Worm (Caenorhabditis elegans) whole organism, late embryonic: ENCODE data around the gene pdzd-8.

Experiments used
- C08G9.2 ChIP-seq: sonication (generic microtip); optimal IDR thresholded peaks from 2 replicates; lab custom pipeline; 2016; ENCODE audit warnings: mild to moderate bottlenecking, missing genetic modification characterization, moderate library complexity, missing compliant biosample characterization
- C38D4.7 ChIP-seq: fragments of 200-800 bp; sonication (Bioruptor generic); optimal IDR thresholded peaks from 2 replicates; lab custom pipeline; 2018; ENCODE audit warnings: mild to moderate bottlenecking, missing genetic modification characterization, moderate library complexity, missing compliant biosample characterization
- F13H6.1 ChIP-seq: sonication (generic microtip); optimal IDR thresholded peaks from 2 replicates; lab custom pipeline; 2016; ENCODE audit warnings: missing genetic modification characterization, missing compliant biosample characterization
- K02D7.2 ChIP-seq: sonication (generic microtip); optimal IDR thresholded peaks from 2 replicates; lab custom pipeline; 2017; ENCODE audit warnings: mild to moderate bottlenecking, missing genetic modification characterization, missing compliant biosample characterization
- K09A11.1 ChIP-seq: sonication (generic microtip); optimal IDR thresholded peaks from 2 replicates; lab custom pipeline; 2017; ENCODE audit warnings: antibody characterized with exemption, mild to moderate bottlenecking, missing genetic modification characterization, missing compliant biosample characterization; ENCODE audit not compliant: insufficient read depth
- Y22D7AL.16 ChIP-seq: sonication (generic microtip); optimal IDR thresholded peaks from 2 replicates; lab custom pipeline; 2016; ENCODE audit warnings: missing genetic modification characterization, missing compliant biosample characterization
- ahr-1 ChIP-seq: sonication (generic microtip); optimal IDR thresholded peaks from 2 replicates; lab custom pipeline; 2016; ENCODE audit warnings: missing genetic modification characterization, missing compliant biosample characterization
- ama-1 ChIP-seq: fragments of 150-350 bp; optimal IDR thresholded peaks from 2 replicates; lab custom pipeline; 2014
- ceh-18 ChIP-seq: sonication (generic microtip); optimal IDR thresholded peaks from 2 replicates; lab custom pipeline; 2016; ENCODE audit warnings: missing genetic modification characterization, missing compliant biosample characterization
- ceh-19 ChIP-seq: fragments of 200-800 bp; sonication (Bioruptor generic); optimal IDR thresholded peaks from 2 replicates; lab custom pipeline; 2018; ENCODE audit warnings: mild to moderate bottlenecking, missing genetic modification characterization, missing compliant biosample characterization
- ceh-2 ChIP-seq: sonication (generic microtip); optimal IDR thresholded peaks from 2 replicates; lab custom pipeline; 2016; ENCODE audit warnings: missing genotype, missing genetic modification characterization, missing compliant biosample characterization
- ceh-22 ChIP-seq: sonication (generic microtip); optimal IDR thresholded peaks from 2 replicates; lab custom pipeline; 2017; ENCODE audit warnings: missing biosample characterization, missing genetic modification characterization
- ceh-48 ChIP-seq: sonication (generic microtip); optimal IDR thresholded peaks from 2 replicates; lab custom pipeline; 2016; ENCODE audit warnings: missing genetic modification characterization, inconsistent platforms, missing compliant biosample characterization
- dmd-4 ChIP-seq: sonication (generic microtip); optimal IDR thresholded peaks from 2 replicates; lab custom pipeline; 2016; ENCODE audit warnings: borderline replicate concordance, missing genetic modification characterization, missing compliant biosample characterization
- dve-1 ChIP-seq: sonication (generic microtip); optimal IDR thresholded peaks from 2 replicates; lab custom pipeline; 2017; ENCODE audit warnings: antibody characterized with exemption, mild to moderate bottlenecking, missing genetic modification characterization, missing compliant biosample characterization
- elt-2 ChIP-seq: sonication (generic microtip); optimal IDR thresholded peaks from 2 replicates; lab custom pipeline; 2016; ENCODE audit warnings: missing genetic modification reagents, missing genetic modification characterization, missing compliant biosample characterization
- eyg-1 ChIP-seq: sonication (generic microtip); optimal IDR thresholded peaks from 2 replicates; lab custom pipeline; 2016; ENCODE audit warnings: missing genotype, missing genetic modification characterization, missing compliant biosample characterization
- gmeb-2 ChIP-seq: sonication (generic microtip); optimal IDR thresholded peaks from 2 replicates; lab custom pipeline; 2016; ENCODE audit warnings: missing genetic modification characterization, inconsistent platforms, missing compliant biosample characterization
- hlh-15 ChIP-seq: sonication (generic microtip); optimal IDR thresholded peaks from 2 replicates; lab custom pipeline; 2016; ENCODE audit warnings: missing genetic modification characterization, missing compliant biosample characterization
- hlh-30 ChIP-seq: sonication (generic microtip); optimal IDR thresholded peaks from 2 replicates; lab custom pipeline; 2017; ENCODE audit warnings: antibody characterized with exemption, missing genetic modification characterization, missing compliant biosample characterization; ENCODE audit not compliant: insufficient read depth
- hlh-6 ChIP-seq: sonication (generic microtip); optimal IDR thresholded peaks from 2 replicates; lab custom pipeline; 2016; ENCODE audit warnings: missing genotype, missing genetic modification characterization, missing compliant biosample characterization
- lin-11 ChIP-seq: fragments of 200-800 bp; sonication (Bioruptor generic); optimal IDR thresholded peaks from 2 replicates; lab custom pipeline; 2018; ENCODE audit warnings: mild to moderate bottlenecking, missing genetic modification characterization, missing compliant biosample characterization
- nfya-1 ChIP-seq: sonication (generic microtip); optimal IDR thresholded peaks from 2 replicates; lab custom pipeline; 2017; ENCODE audit warnings: missing genetic modification characterization, mild to moderate bottlenecking, missing compliant biosample characterization, antibody characterized with exemption, moderate library complexity
- pat-9 ChIP-seq: fragments of 200-800 bp; sonication (Bioruptor generic); optimal IDR thresholded peaks from 2 replicates; lab custom pipeline; 2018; ENCODE audit warnings: mild to moderate bottlenecking, missing genetic modification characterization, moderate library complexity, missing compliant biosample characterization
- pax-1 ChIP-seq: fragments of 150-350 bp; optimal IDR thresholded peaks from 2 replicates; lab custom pipeline; 2014; ENCODE audit warnings: missing biosample characterization, missing genetic modification characterization
- pha-2 ChIP-seq: sonication (generic microtip); optimal IDR thresholded peaks from 2 replicates; lab custom pipeline; 2017; ENCODE audit warnings: mild to moderate bottlenecking, missing genetic modification characterization, missing compliant biosample characterization
- rnt-1 ChIP-seq: sonication (generic microtip); optimal IDR thresholded peaks from 2 replicates; lab custom pipeline; 2016; ENCODE audit warnings: missing genetic modification characterization, missing compliant biosample characterization
- sdc-2 ChIP-seq: sonication (generic microtip); optimal IDR thresholded peaks from 2 replicates; lab custom pipeline; 2016; ENCODE audit warnings: missing genotype, missing genetic modification characterization, missing compliant biosample characterization
- sox-2 ChIP-seq: fragments of 200-800 bp; sonication (Bioruptor generic); IDR thresholded peaks from 2 replicates; pipeline ENCODE4 v1.3.6; 2022; ENCODE audit warnings: missing genetic modification reagents, missing genetic modification characterization, missing compliant biosample characterization
- ttx-3 ChIP-seq: sonication (generic microtip); optimal IDR thresholded peaks from 2 replicates; lab custom pipeline; 2016; ENCODE audit warnings: missing genetic modification reagents, missing genetic modification characterization, missing compliant biosample characterization
- unc-42 ChIP-seq: sonication (generic microtip); optimal IDR thresholded peaks from 2 replicates; lab custom pipeline; 2016; ENCODE audit warnings: missing genotype, missing genetic modification characterization, missing compliant biosample characterization
- ztf-16 ChIP-seq: sonication (generic microtip); optimal IDR thresholded peaks from 2 replicates; lab custom pipeline; 2017; ENCODE audit warnings: missing genetic modification characterization, missing compliant biosample characterization

pdzd-8 gene

DNA sequence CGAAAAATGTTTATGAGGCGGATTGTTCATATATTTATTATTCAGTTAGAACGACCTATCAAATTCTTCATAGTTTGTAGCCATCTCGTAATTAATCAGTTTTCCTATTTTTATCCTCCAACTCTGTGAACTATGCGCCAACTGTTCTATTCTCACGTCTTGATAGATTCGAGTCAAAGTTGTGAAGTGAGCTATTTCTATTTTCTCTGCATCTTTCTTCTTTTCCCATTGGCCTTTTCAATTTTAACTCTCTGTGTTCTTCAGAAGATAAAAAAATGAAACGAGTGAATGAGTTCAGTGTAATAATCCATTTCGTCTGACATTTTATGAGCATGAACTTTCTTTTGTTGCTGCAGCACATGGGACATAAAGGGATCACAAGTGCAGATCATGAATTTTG, 2.7 kb downstream of the pdzd-8 start:
- no peak for TF ChIP-seq pha-2 (tag; lab: Kevin White, UChicago)
- peak; percentile 20 for TF ChIP-seq ceh-18
- TF ChIP-seq unc-42 (tag; lab: Kevin White, UChicago) = no peak

- peak; percentile 5 for TF ChIP-seq hlh-6 (tag; lab: Kevin White, UChicago)
- no peak for TF ChIP-seq ama-1 (lab: Kevin White, UChicago)
Measured at ce11 chrIV:8979062-8979612, 3.8 kb downstream of the pdzd-8 start.

DNA sequence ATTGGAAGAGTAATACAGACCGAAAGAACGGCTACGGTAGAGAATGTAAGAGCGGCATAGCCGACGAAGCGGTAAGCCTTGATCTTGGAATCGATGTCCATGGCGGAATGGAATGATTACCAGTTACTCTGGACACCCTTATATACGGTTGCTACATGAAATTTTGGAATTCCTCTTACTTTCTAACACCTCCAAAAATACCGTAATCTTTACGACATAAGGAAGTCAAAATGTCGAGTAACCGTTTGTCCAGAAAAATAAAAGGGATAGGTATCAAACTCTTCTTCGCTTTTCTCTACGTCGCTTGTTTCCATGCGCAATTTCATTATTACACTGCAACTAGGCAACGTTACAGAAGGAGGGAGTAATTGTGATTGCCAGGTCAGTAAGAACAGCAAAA, 4.4 kb downstream of the pdzd-8 start, which contains the start of gene col-119:
TSS of gene col-119 (minus strand) at position 101 of the 400 bp plus-strand sequence.
- TF ChIP-seq C08G9.2 (tag; lab: Kevin White, UChicago) (no peak), hlh-30 (tag; lab: Kevin White, UChicago) (no peak), hlh-15 (tag; lab: Kevin White, UChicago) (no peak), ztf-16 (tag; lab: Kevin White, UChicago) (no peak), gmeb-2 (tag; lab: Kevin White, UChicago) (no peak), dmd-4 (tag; lab: Kevin White, UChicago) (no peak), ceh-48 (no peak), ceh-22 (no peak), rnt-1 (tag; lab: Kevin White, UChicago) (no peak), ahr-1 (tag; lab: Kevin White, UChicago) (no peak), C38D4.7 (GFP tag; lab: Kevin White, UChicago) (no peak), K02D7.2 (tag; lab: Kevin White, UChicago) (no peak), ceh-2 (tag; lab: Kevin White, UChicago) (no peak), ttx-3 (tag; lab: Kevin White, UChicago) (no peak), sdc-2 (no peak), pax-1 (no peak)

DNA sequence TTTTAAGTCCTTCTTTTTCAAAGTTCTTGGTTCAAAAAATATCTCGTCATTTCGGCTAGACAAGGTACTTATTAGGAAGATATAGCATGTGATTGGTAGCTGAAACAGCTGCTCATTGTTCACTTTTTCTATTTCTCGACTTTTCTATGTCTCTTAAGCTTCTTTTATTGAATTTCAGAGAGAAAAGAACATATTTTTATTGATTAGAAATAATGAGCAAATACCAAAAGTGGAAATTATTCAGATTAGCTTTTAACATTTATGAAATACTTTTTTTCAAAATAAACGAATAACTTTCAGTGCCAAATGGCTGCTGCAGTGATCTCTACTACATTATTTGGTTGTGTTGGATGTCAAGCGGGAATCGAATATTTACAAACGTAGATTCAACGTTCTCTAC, 9.2 kb downstream of the pdzd-8 start, which contains the start of gene nstp-1:
TSS of gene nstp-1 (plus strand) at position 301 of the 400 bp plus-strand sequence.
- TF ChIP-seq eyg-1 (tag; lab: Kevin White, UChicago) = no peak
- no peak for TF ChIP-seq sox-2 (GFP tag; lab: Robert Waterston, UW)
- no peak for TF ChIP-seq hlh-30 (tag; lab: Kevin White, UChicago)
- TF ChIP-seq ceh-18 = no peak
- TF ChIP-seq K09A11.1 (tag; lab: Kevin White, UChicago) = no peak
- TF ChIP-seq ceh-19 (GFP tag; lab: Kevin White, UChicago) = no peak
- TF ChIP-seq Y22D7AL.16 (tag; lab: Kevin White, UChicago) = no peak
- no peak for TF ChIP-seq unc-42 (tag; lab: Kevin White, UChicago)
- no peak for TF ChIP-seq lin-11 (tag; lab: Kevin White, UChicago)
- no peak for TF ChIP-seq pat-9
- TF ChIP-seq, all 69 proteins: peak for 0

DNA sequence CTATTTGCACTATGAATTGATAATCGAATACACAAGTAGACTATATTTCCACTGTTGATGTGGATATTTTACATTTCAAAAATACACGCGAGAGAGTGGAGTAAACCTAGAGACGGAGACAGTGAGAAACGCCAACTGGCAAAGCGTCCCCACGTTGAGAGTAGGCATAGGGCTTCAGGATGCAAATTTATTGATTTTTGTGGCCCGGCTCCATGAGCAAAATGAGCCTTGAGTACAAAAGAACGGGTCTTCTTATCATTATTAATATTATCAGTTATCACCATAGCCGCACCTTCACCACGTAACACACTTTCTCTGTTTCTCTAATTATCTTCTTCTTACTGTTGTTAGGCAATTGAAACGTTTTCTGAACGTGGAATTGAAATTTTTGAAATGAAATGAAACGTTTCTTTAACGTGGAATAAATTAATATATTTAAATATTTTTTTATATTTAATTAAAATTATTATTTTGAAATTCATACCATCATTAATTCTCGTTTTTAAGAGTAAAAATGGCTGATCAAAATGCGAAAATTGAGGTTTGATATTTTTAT, 11.5 kb downstream of the pdzd-8 start, which contains the start of gene bre-1:
TSS of gene bre-1 (plus strand) at position 506 of the 556 bp plus-strand sequence.
- TF ChIP-seq F13H6.1 (no peak), K02D7.2 (tag; lab: Kevin White, UChicago) (no peak), ceh-48 (peak; percentile 81), nfya-1 (tag; lab: Kevin White, UChicago) (peak; percentile 19), dve-1 (tag; lab: Kevin White, UChicago) (no peak), unc-42 (tag; lab: Kevin White, UChicago) (no peak), elt-2 (tag; lab: Kevin White, UChicago) (peak; percentile 81)
- TF ChIP-seq, all 69 proteins: peak for 3
